Worm (Caenorhabditis elegans) whole organism, late embryonic: ENCODE measurements around the gene mrps-5.

Experiments used
- F13H6.1 ChIP-seq: sonication (generic microtip); optimal IDR thresholded peaks from 2 replicates; lab custom pipeline; 2016; ENCODE audit warnings: missing genetic modification characterization, missing compliant biosample characterization
- K02D7.2 ChIP-seq: sonication (generic microtip); optimal IDR thresholded peaks from 2 replicates; lab custom pipeline; 2017; ENCODE audit warnings: mild to moderate bottlenecking, missing genetic modification characterization, missing compliant biosample characterization
- ahr-1 ChIP-seq: sonication (generic microtip); optimal IDR thresholded peaks from 2 replicates; lab custom pipeline; 2016; ENCODE audit warnings: missing genetic modification characterization, missing compliant biosample characterization
- ama-1 ChIP-seq: fragments of 150-350 bp; optimal IDR thresholded peaks from 2 replicates; lab custom pipeline; 2014
- elt-2 ChIP-seq: sonication (generic microtip); optimal IDR thresholded peaks from 2 replicates; lab custom pipeline; 2016; ENCODE audit warnings: missing genetic modification reagents, missing genetic modification characterization, missing compliant biosample characterization
- pqm-1 ChIP-seq: sonication (generic microtip); optimal IDR thresholded peaks from 2 replicates; lab custom pipeline; 2016; ENCODE audit warnings: missing genetic modification characterization, missing compliant biosample characterization

DNA sequence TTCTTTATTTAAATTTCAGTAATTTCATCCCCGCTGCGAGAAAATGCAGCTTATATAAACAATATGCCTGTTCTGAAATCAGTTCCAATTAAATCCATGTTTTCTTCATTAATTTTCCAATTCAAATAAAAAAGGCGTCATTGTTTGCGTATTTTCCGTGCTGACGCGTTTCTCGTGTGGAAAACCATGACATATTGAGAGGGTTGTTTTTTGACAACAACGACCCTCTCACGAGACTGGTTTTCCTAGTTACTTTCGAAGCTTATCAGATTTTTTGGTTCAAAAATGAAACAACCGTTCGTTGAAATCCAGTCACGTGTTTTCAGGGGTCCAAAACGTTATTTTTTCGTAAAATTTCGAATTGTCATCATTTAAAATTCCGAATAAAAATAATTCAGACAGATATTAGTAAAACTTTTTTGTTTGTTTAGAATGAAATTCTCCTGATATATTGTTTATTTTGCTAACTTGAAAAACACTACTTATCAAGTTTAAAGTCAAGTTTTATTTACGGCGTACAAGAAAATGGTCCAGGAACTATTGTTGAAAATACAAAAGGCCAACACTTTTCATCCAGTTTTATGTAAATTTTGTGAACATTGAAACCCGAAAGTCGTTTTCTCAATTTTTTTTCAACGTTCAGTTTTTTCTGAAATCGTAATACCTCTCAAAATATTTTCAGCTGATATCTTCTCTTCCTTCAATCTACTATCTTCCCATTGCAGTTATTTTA is 36.4 kb downstream of the mrps-5 start, which contains the start of gene C14C10.5:
- TF ChIP-seq ahr-1 (tag; lab: Kevin White, UChicago) (no peak), ama-1 (lab: Kevin White, UChicago) (no peak), F13H6.1 (no peak), K02D7.2 (tag; lab: Kevin White, UChicago) (no peak), pqm-1 (tag; lab: Kevin White, UChicago) (no peak), elt-2 (tag; lab: Kevin White, UChicago) (no peak)
